Worm (Caenorhabditis elegans) whole organism, L4 larva: ENCODE measurements around the gene mbl-1.

Source experiments
- R02D3.7 ChIP-seq: fragments of 150-350 bp; sonication (generic microtip); optimal IDR thresholded peaks from 3 replicates; lab custom pipeline; 2014; ENCODE audit warnings: missing biosample characterization, missing genetic modification characterization
- arid-1 ChIP-seq: fragments of 200-800 bp; sonication (Bioruptor generic); conservative IDR thresholded peaks from 2 replicates; pipeline ENCODE4 v1.3.6; 2022; ENCODE audit warnings: missing genetic modification reagents, missing genetic modification characterization, missing compliant biosample characterization
- ceh-20 ChIP-seq: fragments of 200-800 bp; sonication (Bioruptor generic); IDR thresholded peaks from 2 replicates; pipeline ENCODE4 v1.3.6; 2022; ENCODE audit warnings: missing genetic modification reagents, missing genetic modification characterization, missing compliant biosample characterization
- lsy-2 ChIP-seq, 2 experiments: fragments of 150-350 bp in 1 of 2; sonication (generic microtip) in 1 of 2; optimal IDR thresholded peaks; 2 replicates each; lab custom pipeline; 2014 to 2017; ENCODE audit warnings: missing biosample characterization in 2 of 2, missing genetic modification characterization in 2 of 2
- tag-97 ChIP-seq: fragments of 200-800 bp; sonication (Bioruptor generic); IDR thresholded peaks from 2 replicates; pipeline ENCODE4 v1.3.6; 2022; ENCODE audit warnings: missing genetic modification characterization, missing compliant biosample characterization
- unc-62 ChIP-seq, 3 experiments: fragments of 150-350 bp in 1 of 3; sonication (generic microtip); optimal IDR thresholded peaks in 2 of 3; peaks in 1 of 3; 1 replicate in 1 of 3; 2 replicates in 2 of 3; lab custom pipeline; 2014 to 2017; ENCODE audit warnings: missing biosample characterization in 3 of 3, missing genetic modification characterization in 3 of 3, missing genetic modification reagents in 3 of 3, missing genotype in 1 of 3

The mbl-1 gene

ce11 chrX:17059760-17060159, 81.4 kb downstream of the mbl-1 start:
- TF ChIP-seq ceh-20 (GFP tag; lab: Robert Waterston, UW) (no peak), unc-62 (GFP tag; optimal IDR thresholded peaks at IDR 0.05 in 1 of 2; lab: Kevin White, UChicago) (peak in 1 of 2 experiments; percentile 30), unc-62 (tag; optimal IDR thresholded peaks at IDR 0.05; lab: Kevin White, UChicago) (no peak), arid-1 (GFP tag; lab: Robert Waterston, UW) (no peak), tag-97 (GFP tag; lab: Robert Waterston, UW) (no peak), R02D3.7 (tag; lab: Kevin White, UChicago) (no peak), lsy-2 (tag; optimal IDR thresholded peaks at IDR 0.05; lab: Kevin White, UChicago) (no peak)
